Fruit fly (Drosophila melanogaster) S2 (cell line): ENCODE results near the gene CkIIalpha-i3.

Experiments used
- CG8478 ChIP-seq: fragments of >200 bp; optimal IDR thresholded peaks from 2 replicates; lab custom pipeline; 2018
- CTCF ChIP-seq, 2 experiments: fragments of >200 bp; optimal IDR thresholded peaks; 2 replicates each; lab custom pipeline; 2018

DNA sequence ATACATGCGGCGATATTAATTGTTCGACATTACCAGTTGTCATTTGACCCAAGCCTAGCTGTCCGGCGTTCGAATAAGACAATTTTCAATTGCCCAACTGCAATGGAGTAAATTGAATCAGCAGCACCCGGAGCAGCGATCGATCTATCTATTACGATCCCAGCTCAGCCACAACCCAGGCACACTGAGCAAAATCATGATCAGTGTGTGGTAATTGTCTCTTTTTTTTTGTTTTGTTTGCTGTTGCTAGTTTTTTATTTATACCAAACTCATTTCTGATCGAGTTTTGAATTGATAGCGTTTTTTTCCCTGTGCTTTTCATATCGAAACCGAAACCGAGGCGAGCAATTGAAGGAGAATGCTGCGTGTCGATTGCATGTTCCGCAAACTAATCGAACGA lies 11.5 kb upstream of the CkIIalpha-i3 start:
- TF ChIP-seq CTCF (optimal IDR thresholded peaks at IDR 0.05; lab: Kevin White, UChicago) (no peak), CG8478 (no peak)
